Fruit fly (Drosophila melanogaster): Measurements from ENCODE around the gene CG15278.

DNA sequence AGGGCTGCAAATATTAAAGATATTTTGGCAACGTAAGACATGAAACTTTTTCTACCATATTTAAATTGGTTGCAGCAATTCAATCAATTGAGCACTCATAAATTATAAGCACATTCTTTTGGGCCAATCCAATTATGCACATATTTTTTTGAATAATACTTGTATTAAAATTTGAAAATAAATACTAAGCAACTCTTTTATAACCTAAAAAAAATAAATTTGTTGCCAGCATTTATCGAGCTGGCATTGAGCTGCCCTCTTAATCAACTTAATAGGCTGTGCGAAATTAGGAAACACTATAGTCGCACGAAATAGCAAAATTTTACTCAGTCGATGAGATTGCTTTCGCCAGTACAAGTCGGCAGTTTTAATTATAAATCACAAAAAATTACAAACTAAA lies 48.2 kb upstream of the CG15278 start, which contains the start of gene CG3491:
- no peak for TF ChIP-seq CG4318 (GFP tag; optimal IDR thresholded peaks at IDR 0.05)
- TF ChIP-seq CG3919 (GFP tag; optimal IDR thresholded peaks at IDR 0.05) = no peak
- TF ChIP-seq cyc (GFP tag; optimal IDR thresholded peaks at IDR 0.05) = no peak
- no peak for TF ChIP-seq salr (GFP tag; optimal IDR thresholded peaks at IDR 0.05)
- no peak for TF ChIP-seq CG16779 (tag; optimal IDR thresholded peaks at IDR 0.05)
- TF ChIP-seq Eip78C (GFP tag) = no peak
- no peak for TF ChIP-seq vri (GFP tag; optimal IDR thresholded peaks at IDR 0.05)
- no peak for TF ChIP-seq Hr39 (GFP tag; optimal IDR thresholded peaks at IDR 0.05)
- TF ChIP-seq CG9139 (GFP tag; optimal IDR thresholded peaks at IDR 0.05) = no peak
- no peak for TF ChIP-seq CG8119 (GFP tag; IDR thresholded peaks at IDR 0.05)
- no peak for TF ChIP-seq Blimp-1 (GFP tag; optimal IDR thresholded peaks at IDR 0.05)
